Fruit fly (Drosophila melanogaster) whole organism, embryonic: ENCODE results near the gene stck.
A peak's percentile ranks its signal among the peaks of the same experiment; 100 is the strongest.

ENCODE experiments used
- ATbp ChIP-seq: fragments of 200-800 bp; sonication (Bioruptor generic); optimal IDR thresholded peaks from 2 replicates; lab custom pipeline; 2017; ENCODE audit warnings: missing biosample characterization, mild to moderate bottlenecking, missing genetic modification characterization, missing genetic modification reagents
- B-H1 ChIP-seq: fragments of 200-800 bp; sonication (Bioruptor generic); IDR thresholded peaks from 3 replicates; pipeline ENCODE4 v1.3.6; 2022; ENCODE audit warnings: missing biosample characterization, missing genetic modification characterization
- BEAF-32 ChIP-seq: fragments of 200-800 bp; sonication (Bioruptor generic); optimal IDR thresholded peaks from 3 replicates; lab custom pipeline; 2017; ENCODE audit warnings: missing biosample characterization, missing genetic modification characterization, mild to moderate bottlenecking, moderate library complexity, missing genetic modification reagents
- Blimp-1 ChIP-seq: fragments of 200-800 bp; sonication (Bioruptor generic); optimal IDR thresholded peaks from 3 replicates; lab custom pipeline; 2018; ENCODE audit warnings: missing biosample characterization, missing genetic modification characterization, mild to moderate bottlenecking, moderate library complexity, missing genetic modification reagents
- CG1024 ChIP-seq: fragments of 200-800 bp; sonication (Bioruptor generic); IDR thresholded peaks from 2 replicates; pipeline ENCODE4 v1.3.6; 2022; ENCODE audit warnings: missing biosample characterization, missing genetic modification characterization
- CG10543 ChIP-seq: fragments of 200-800 bp; sonication (Bioruptor generic); optimal IDR thresholded peaks from 3 replicates; lab custom pipeline; 2017; ENCODE audit warnings: missing biosample characterization, mild to moderate bottlenecking, missing genetic modification characterization, moderate library complexity
- CG10565 ChIP-seq: fragments of 200-800 bp; sonication (Bioruptor generic); optimal IDR thresholded peaks from 3 replicates; lab custom pipeline; 2016; ENCODE audit warnings: missing biosample characterization, mild to moderate bottlenecking, missing genetic modification characterization
- CG11085 ChIP-seq: fragments of 200-800 bp; sonication (Bioruptor generic); IDR thresholded peaks from 2 replicates; pipeline ENCODE4 v1.3.6; 2022; ENCODE audit warnings: missing biosample characterization, missing genetic modification characterization
- CG12236 ChIP-seq: fragments of 200-800 bp; sonication (Bioruptor generic); optimal IDR thresholded peaks from 2 replicates; lab custom pipeline; 2016; ENCODE audit warnings: missing biosample characterization, missing genetic modification characterization
- CG13424 ChIP-seq: fragments of 200-800 bp; sonication (Bioruptor generic); optimal IDR thresholded peaks from 2 replicates; lab custom pipeline; 2019; ENCODE audit warnings: missing biosample characterization, mild to moderate bottlenecking, missing genetic modification characterization, moderate library complexity
- CG1603 ChIP-seq: fragments of 200-800 bp; sonication (Bioruptor generic); optimal IDR thresholded peaks from 2 replicates; lab custom pipeline; 2019; ENCODE audit warnings: missing biosample characterization, mild to moderate bottlenecking, missing genetic modification characterization, moderate library complexity
- CG2875 ChIP-seq: fragments of 200-800 bp; sonication (Bioruptor generic); optimal IDR thresholded peaks from 2 replicates; lab custom pipeline; 2017; ENCODE audit warnings: missing biosample characterization, mild to moderate bottlenecking, missing genetic modification characterization, missing genetic modification reagents
- CG3995 ChIP-seq: fragments of 200-800 bp; sonication (Bioruptor generic); optimal IDR thresholded peaks from 3 replicates; lab custom pipeline; 2016; ENCODE audit warnings: missing biosample characterization, missing genetic modification characterization
- CG4617 ChIP-seq: fragments of 200-800 bp; sonication (Bioruptor generic); optimal IDR thresholded peaks from 3 replicates; lab custom pipeline; 2016; ENCODE audit warnings: missing biosample characterization, missing genetic modification characterization, borderline replicate concordance
- CG7839 ChIP-seq: fragments of 200-800 bp; sonication (Bioruptor generic); optimal IDR thresholded peaks from 3 replicates; lab custom pipeline; 2018; ENCODE audit warnings: missing biosample characterization, mild to moderate bottlenecking, missing genetic modification characterization, moderate library complexity
- CG7963 ChIP-seq: fragments of 200-800 bp; sonication (Bioruptor generic); IDR thresholded peaks from 3 replicates; pipeline ENCODE4 v1.3.6; 2022; ENCODE audit warnings: missing biosample characterization, missing genetic modification characterization; ENCODE audit not compliant: partially characterized antibody
- CG8924 ChIP-seq: fragments of 200-800 bp; optimal IDR thresholded peaks from 3 replicates; lab custom pipeline; 2019; ENCODE audit warnings: missing biosample characterization, mild to moderate bottlenecking, missing genetic modification characterization, moderate library complexity
- CG9727 ChIP-seq: fragments of 200-800 bp; sonication (Bioruptor generic); optimal IDR thresholded peaks from 3 replicates; lab custom pipeline; 2017; ENCODE audit warnings: missing biosample characterization, mild to moderate bottlenecking, missing genetic modification characterization
- CG9797 ChIP-seq: fragments of 200-800 bp; sonication (Bioruptor generic); optimal IDR thresholded peaks from 3 replicates; lab custom pipeline; 2018; ENCODE audit warnings: missing biosample characterization, mild to moderate bottlenecking, missing genetic modification characterization
- CoRest ChIP-seq: fragments of 200-800 bp; sonication (Bioruptor generic); optimal IDR thresholded peaks from 3 replicates; lab custom pipeline; 2018; ENCODE audit warnings: missing biosample characterization, mild to moderate bottlenecking, missing genetic modification characterization, moderate library complexity
- D ChIP-seq, 2 experiments: fragments of 200-800 bp in 1 of 2; fragments of >200 bp in 1 of 2; sonication (Bioruptor generic) in 1 of 2; optimal IDR thresholded peaks; 2 replicates in 1 of 2; 3 replicates in 1 of 2; lab custom pipeline; 2017; ENCODE audit warnings: mild to moderate bottlenecking in 1 of 2, missing biosample characterization in 1 of 2, missing genetic modification characterization in 1 of 2, missing genetic modification reagents in 1 of 2
- Dip3 ChIP-seq: fragments of 200-800 bp; sonication (Bioruptor generic); optimal IDR thresholded peaks from 3 replicates; lab custom pipeline; 2016; ENCODE audit warnings: missing biosample characterization, missing genetic modification characterization
- Dref ChIP-seq: fragments of 200-800 bp; sonication (Bioruptor generic); IDR thresholded peaks from 2 replicates; pipeline ENCODE4 v1.3.6; 2022; ENCODE audit warnings: missing biosample characterization, missing genetic modification characterization
- Hey ChIP-seq: fragments of 200-800 bp; sonication (Bioruptor generic); optimal IDR thresholded peaks from 3 replicates; lab custom pipeline; 2018; ENCODE audit warnings: missing biosample characterization, mild to moderate bottlenecking, missing genetic modification characterization
- HmgZ ChIP-seq: fragments of 200-800 bp; sonication (Bioruptor generic); optimal IDR thresholded peaks from 2 replicates; lab custom pipeline; 2018; ENCODE audit warnings: missing biosample characterization, mild to moderate bottlenecking, missing genetic modification characterization
- Hr78 ChIP-seq, 2 experiments: fragments of 200-800 bp in 1 of 2; fragments of >200 bp in 1 of 2; sonication (Bioruptor generic) in 1 of 2; optimal IDR thresholded peaks; 2 replicates each; lab custom pipeline; 2017 to 2019; ENCODE audit warnings: missing biosample characterization in 2 of 2, missing genetic modification characterization in 2 of 2, mild to moderate bottlenecking in 1 of 2, moderate library complexity in 1 of 2
- Opbp ChIP-seq: fragments of 200-800 bp; sonication (Bioruptor generic); IDR thresholded peaks from 3 replicates; pipeline ENCODE4 v1.3.6; 2022; ENCODE audit warnings: missing biosample characterization, missing genetic modification characterization; ENCODE audit not compliant: partially characterized antibody
- Optix ChIP-seq: fragments of 200-800 bp; sonication (Bioruptor generic); IDR thresholded peaks from 3 replicates; pipeline ENCODE4 v1.3.6; 2022; ENCODE audit warnings: missing biosample characterization, missing genetic modification characterization
- Poxn ChIP-seq: fragments of 200-800 bp; sonication (Bioruptor generic); IDR thresholded peaks from 2 replicates; pipeline ENCODE4 v1.3.6; 2022; ENCODE audit warnings: missing biosample characterization, missing genetic modification characterization
- Sox102F ChIP-seq: fragments of 200-800 bp; sonication (Bioruptor generic); optimal IDR thresholded peaks from 2 replicates; lab custom pipeline; 2018; ENCODE audit warnings: missing biosample characterization, mild to moderate bottlenecking, missing genetic modification characterization, moderate library complexity
- Tbp ChIP-seq: fragments of >200 bp; optimal IDR thresholded peaks from 2 replicates; lab custom pipeline; 2018; ENCODE audit warnings: missing biosample characterization, missing genetic modification characterization
- chn ChIP-seq: fragments of 200-800 bp; sonication (Bioruptor generic); optimal IDR thresholded peaks from 2 replicates; lab custom pipeline; 2016; ENCODE audit warnings: missing biosample characterization, missing genetic modification characterization
- corto ChIP-seq: fragments of 200-800 bp; sonication (Bioruptor generic); optimal IDR thresholded peaks from 2 replicates; lab custom pipeline; 2016; ENCODE audit warnings: missing biosample characterization, mild to moderate bottlenecking, missing genetic modification characterization, moderate library complexity
- croc ChIP-seq: fragments of 200-800 bp; sonication (Bioruptor generic); conservative IDR thresholded peaks from 3 replicates; pipeline ENCODE4 v1.3.6; 2022; ENCODE audit warnings: missing biosample characterization, missing genetic modification characterization
- danr ChIP-seq: fragments of 200-800 bp; sonication (Bioruptor generic); IDR thresholded peaks from 2 replicates; pipeline ENCODE4 v1.3.6; 2022; ENCODE audit warnings: missing biosample characterization, missing genetic modification characterization
- dm ChIP-seq: fragments of 200-800 bp; sonication (Bioruptor generic); optimal IDR thresholded peaks from 3 replicates; lab custom pipeline; 2016; ENCODE audit warnings: missing biosample characterization, missing genetic modification characterization
- dpn ChIP-seq, 2 experiments: fragments of 200-800 bp; sonication (Bioruptor generic); optimal IDR thresholded peaks; 3 replicates each; lab custom pipeline; 2016; ENCODE audit warnings: missing biosample characterization in 2 of 2, missing genetic modification characterization in 2 of 2
- exex ChIP-seq: fragments of 200-800 bp; sonication (Bioruptor generic); optimal IDR thresholded peaks from 4 replicates; lab custom pipeline; 2018; ENCODE audit warnings: missing biosample characterization, mild to moderate bottlenecking, missing genetic modification characterization, moderate library complexity
- ftz-f1 ChIP-seq: fragments of 200-800 bp; sonication (Bioruptor generic); optimal IDR thresholded peaks from 2 replicates; lab custom pipeline; 2016; ENCODE audit warnings: missing biosample characterization, missing genetic modification characterization
- gsb ChIP-seq: fragments of 200-800 bp; sonication (Bioruptor generic); IDR thresholded peaks from 2 replicates; pipeline ENCODE4 v1.3.6; 2022; ENCODE audit warnings: missing biosample characterization, missing genetic modification characterization
- kni ChIP-seq: fragments of 200-800 bp; sonication (Bioruptor generic); optimal IDR thresholded peaks from 3 replicates; lab custom pipeline; 2017; ENCODE audit warnings: mild to moderate bottlenecking, missing biosample characterization, missing genetic modification reagents, missing genetic modification characterization
- lmd ChIP-seq: fragments of 200-800 bp; sonication (Bioruptor generic); IDR thresholded peaks from 2 replicates; pipeline ENCODE4 v1.3.6; 2022; ENCODE audit warnings: missing biosample characterization, missing genetic modification characterization
- mirr ChIP-seq: fragments of 200-800 bp; sonication (Bioruptor generic); optimal IDR thresholded peaks from 3 replicates; lab custom pipeline; 2018; ENCODE audit warnings: missing biosample characterization, mild to moderate bottlenecking, missing genetic modification characterization
- pros ChIP-seq: fragments of 200-800 bp; sonication (Bioruptor generic); optimal IDR thresholded peaks from 3 replicates; lab custom pipeline; 2019; ENCODE audit warnings: missing biosample characterization, mild to moderate bottlenecking, missing genetic modification characterization, moderate library complexity
- rib ChIP-seq: fragments of 200-800 bp; sonication (Bioruptor generic); IDR thresholded peaks from 2 replicates; pipeline ENCODE4 v1.3.6; 2022; ENCODE audit warnings: missing biosample characterization, missing genetic modification characterization
- sc ChIP-seq, 3 experiments: fragments of >200 bp in 2 of 3; fragments of 200-800 bp in 1 of 3; sonication (Bioruptor generic) in 1 of 3; optimal IDR thresholded peaks; 2 replicates in 2 of 3; 3 replicates in 1 of 3; lab custom pipeline; 2017; ENCODE audit warnings: mild to moderate bottlenecking in 1 of 3, missing biosample characterization in 1 of 3, missing genetic modification characterization in 1 of 3, missing genetic modification reagents in 1 of 3
- wdn ChIP-seq: fragments of 200-800 bp; sonication (Bioruptor generic); IDR thresholded peaks from 2 replicates; pipeline ENCODE4 v1.3.6; 2022; ENCODE audit warnings: missing biosample characterization, missing genetic modification characterization
- yki ChIP-seq: fragments of >200 bp; optimal IDR thresholded peaks from 3 replicates; lab custom pipeline; 2018

stck gene

dm6 chr3R:8352961-8353728 is 3.6 kb upstream of the stck start (continued):
- TF ChIP-seq Blimp-1 (GFP tag; lab: Kevin White, UChicago), result no peak
- TF ChIP-seq CG2875 (GFP tag; lab: Kevin White, UChicago), result no peak
- no peak for TF ChIP-seq gsb
- no peak for TF ChIP-seq Poxn (GFP tag; lab: Robert Waterston, UW)
- no peak for TF ChIP-seq Sox102F (GFP tag; lab: Kevin White, UChicago)
- TF ChIP-seq B-H1 (GFP tag; lab: Robert Waterston, UW), result no peak
- TF ChIP-seq CG8924 (tag; lab: Kevin White, UChicago), result no peak
- TF ChIP-seq CG7839, result no peak
- no peak for TF ChIP-seq CoRest
- TF ChIP-seq croc, result no peak
- no peak for TF ChIP-seq chn
- TF ChIP-seq Dref (GFP tag; lab: Robert Waterston, UW), result no peak
- no peak for TF ChIP-seq CG4617
- no peak for TF ChIP-seq CG11085 (GFP tag; lab: Robert Waterston, UW)
- TF ChIP-seq lmd (GFP tag; lab: Robert Waterston, UW), result 0 out of 2 replicates have a peak, but pooled peaks have one; percentile 16
- no peak for TF ChIP-seq Opbp (GFP tag; lab: Robert Waterston, UW)
- TF ChIP-seq CG9727 (GFP tag; lab: Kevin White, UChicago), result no peak
- no peak for TF ChIP-seq ATbp (GFP tag; lab: Kevin White, UChicago)
- TF ChIP-seq kni (GFP tag; lab: Kevin White, UChicago), result no peak
- TF ChIP-seq pros (GFP tag; lab: Kevin White, UChicago), result no peak
- TF ChIP-seq BEAF-32, result no peak
- no peak for TF ChIP-seq Dip3 (GFP tag; lab: Kevin White, UChicago)
- TF ChIP-seq rib, result no peak
- no peak for TF ChIP-seq CG13424 (tag; lab: Kevin White, UChicago)
- peak; percentile 1 for TF ChIP-seq mirr
- no peak for TF ChIP-seq yki (lab: Kevin White, UChicago)
- TF ChIP-seq danr (GFP tag; lab: Robert Waterston, UW), result no peak
- TF ChIP-seq CG3995 (GFP tag; lab: Kevin White, UChicago), result no peak
- TF ChIP-seq CG1024 (GFP tag; lab: Robert Waterston, UW), result peak; percentile 27; the same call in 1 of the 2 replicates
- TF ChIP-seq CG1603 (tag; lab: Kevin White, UChicago), result no peak
- no peak for TF ChIP-seq ftz-f1 (GFP tag; lab: Kevin White, UChicago)
- no peak for TF ChIP-seq CG9797 (GFP tag; lab: Kevin White, UChicago)
- no peak for TF ChIP-seq Tbp (GFP tag; lab: Kevin White, UChicago)
- no peak for TF ChIP-seq sc (optimal IDR thresholded peaks at IDR 0.05; lab: Kevin White, UChicago)
- TF ChIP-seq sc (GFP tag; optimal IDR thresholded peaks at IDR 0.05; lab: Kevin White, UChicago), result no peak
- TF ChIP-seq Hey (tag; lab: Kevin White, UChicago), result no peak
- TF ChIP-seq dpn (GFP tag; optimal IDR thresholded peaks at IDR 0.05; lab: Kevin White, UChicago), result no peak
- no peak for TF ChIP-seq Optix (GFP tag; lab: Robert Waterston, UW)
- TF ChIP-seq wdn (GFP tag; lab: Robert Waterston, UW), result no peak
- TF ChIP-seq HmgZ, result peak; percentile 6
- TF ChIP-seq CG10565 (GFP tag; lab: Kevin White, UChicago), result no peak
- peak; percentile 43 for TF ChIP-seq CG10543 (GFP tag; lab: Kevin White, UChicago)
- no peak for TF ChIP-seq dm (GFP tag; lab: Kevin White, UChicago)
- peak; percentile 47 for TF ChIP-seq exex
- TF ChIP-seq Hr78 (GFP tag; optimal IDR thresholded peaks at IDR 0.05; lab: Kevin White, UChicago), result no peak
- no peak for TF ChIP-seq D (optimal IDR thresholded peaks at IDR 0.05; lab: Kevin White, UChicago)
- no peak for TF ChIP-seq D (GFP tag; optimal IDR thresholded peaks at IDR 0.05; lab: Kevin White, UChicago)
- no peak for TF ChIP-seq CG12236
- TF ChIP-seq corto (GFP tag; lab: Kevin White, UChicago), result no peak
- TF ChIP-seq CG7963 (GFP tag; lab: Robert Waterston, UW), result no peak
